Worm (Caenorhabditis elegans) whole organism, early embryonic: ENCODE results near the gene B0252.5.

Experiments
- F13C5.2 ChIP-seq: sonication (generic microtip); optimal IDR thresholded peaks from 2 replicates; lab custom pipeline; 2017; ENCODE audit warnings: mild to moderate bottlenecking, missing genetic modification characterization, inconsistent platforms, missing compliant biosample characterization
- aly-1 ChIP-seq: sonication (generic microtip); optimal IDR thresholded peaks from 2 replicates; lab custom pipeline; 2016; ENCODE audit warnings: missing genetic modification characterization, missing compliant biosample characterization
- ama-1 ChIP-seq: fragments of 150-350 bp; optimal IDR thresholded peaks from 2 replicates; lab custom pipeline; 2014

DNA sequence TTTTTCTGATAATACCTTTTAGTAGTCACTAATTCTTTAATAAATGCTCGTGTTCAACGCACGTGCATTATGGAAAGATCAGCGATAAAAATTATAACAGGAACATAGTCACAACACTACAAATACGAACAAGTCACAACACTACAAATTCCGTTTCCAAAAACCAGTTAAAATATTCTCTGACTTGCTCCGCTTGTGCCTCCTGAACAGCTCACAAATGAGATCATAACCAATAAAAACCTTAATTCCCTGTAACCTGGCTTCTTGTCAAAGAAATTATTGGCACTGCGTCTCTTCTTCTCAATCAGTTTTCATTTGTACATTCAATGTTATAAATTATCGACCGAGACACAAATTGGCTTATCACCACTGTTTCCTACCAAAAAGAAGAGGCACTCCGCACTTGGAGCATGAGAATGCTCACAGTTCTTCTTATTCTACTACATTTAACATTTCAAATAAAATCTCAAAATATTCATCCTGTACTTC lies 729 bp upstream of the B0252.5 start, which contains the start of gene B0252.1:
- TF ChIP-seq F13C5.2 (tag; lab: Kevin White, UChicago) (no peak), ama-1 (lab: Kevin White, UChicago) (no peak), aly-1 (tag; lab: Kevin White, UChicago) (no peak)
